Worm (Caenorhabditis elegans): ENCODE results near the gene emb-1.

DNA sequence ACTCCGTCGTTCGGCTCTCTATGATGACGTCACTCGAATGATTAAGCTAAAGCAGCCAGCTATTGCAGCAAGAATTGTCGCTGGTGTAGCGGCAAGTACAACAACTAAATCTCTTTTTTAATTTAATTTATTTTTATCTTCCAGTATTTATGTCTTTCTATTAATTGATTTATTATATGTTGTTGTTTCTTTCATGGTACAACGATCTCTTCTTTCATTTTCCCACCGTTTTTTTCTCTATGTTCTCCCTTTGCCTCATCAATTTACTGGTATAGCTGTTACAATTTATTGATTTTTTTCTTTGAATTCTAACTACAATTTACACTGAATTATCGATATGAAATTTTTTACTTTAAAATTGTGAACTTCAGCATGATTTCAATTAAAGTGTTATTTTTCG, 22.5 kb downstream of the emb-1 start, which contains the start of gene moc-6:
- no peak for TF ChIP-seq ztf-11 (tag; optimal IDR thresholded peaks at IDR 0.05)
- no peak for TF ChIP-seq skn-1 (tag; optimal IDR thresholded peaks at IDR 0.05)
- TF ChIP-seq ZK546.5 (tag; optimal IDR thresholded peaks at IDR 0.05) = no peak
- no peak for TF ChIP-seq elt-1 (tag; optimal IDR thresholded peaks at IDR 0.05)
- TF ChIP-seq unc-62 (GFP tag; optimal IDR thresholded peaks at IDR 0.05) = no peak
- no peak for TF ChIP-seq ztf-4 (tag; optimal IDR thresholded peaks at IDR 0.05)
- no peak for TF ChIP-seq unc-55 (GFP tag; optimal IDR thresholded peaks at IDR 0.05)
- no peak for TF ChIP-seq dmd-4 (tag; optimal IDR thresholded peaks at IDR 0.05)
- no peak for TF ChIP-seq nhr-12 (tag; optimal IDR thresholded peaks at IDR 0.05)
- TF ChIP-seq egl-27 (tag; optimal IDR thresholded peaks at IDR 0.05) = no peak
- no peak for TF ChIP-seq nhr-237 (tag; optimal IDR thresholded peaks at IDR 0.05)
- TF ChIP-seq mab-5 (tag; optimal IDR thresholded peaks at IDR 0.05) = no peak

Measured in whole organism, L2 larva.